Fruit fly (Drosophila melanogaster): Measurements from ENCODE around the gene CG5885.

CG5885 gene

DNA sequence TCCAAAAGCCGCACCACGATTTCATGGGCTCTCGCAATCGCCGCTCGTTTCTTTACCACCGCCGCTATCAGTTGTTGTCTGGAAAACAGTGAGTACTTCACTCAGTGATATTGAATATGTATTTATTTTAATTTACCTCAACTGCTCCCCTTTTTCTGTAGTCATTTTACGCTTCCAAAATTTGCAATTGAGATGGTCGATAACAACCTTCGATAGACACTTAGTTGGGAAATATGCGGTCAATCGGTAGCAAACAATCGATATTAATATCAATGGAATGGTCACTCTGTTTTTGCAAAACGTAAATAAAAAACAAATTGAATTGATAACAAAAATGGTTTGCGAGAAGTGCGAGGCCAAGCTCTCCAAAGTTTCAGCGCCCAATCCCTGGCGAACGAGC is 27.6 kb downstream of the CG5885 start, which contains the start of the genes CG34183 and CG4537:
TSS of gene CG34183 (minus strand) at position 197 of the 400 bp plus-strand sequence.
TSS of gene CG4537 (plus strand) at position 310 of the 400 bp plus-strand sequence.
- TF ChIP-seq insv (optimal IDR thresholded peaks at IDR 0.05) (no peak), h (optimal IDR thresholded peaks at IDR 0.05) (no peak), Sin3A (optimal IDR thresholded peaks at IDR 0.05) (no peak), Myc (optimal IDR thresholded peaks at IDR 0.05) (no peak)

DNA sequence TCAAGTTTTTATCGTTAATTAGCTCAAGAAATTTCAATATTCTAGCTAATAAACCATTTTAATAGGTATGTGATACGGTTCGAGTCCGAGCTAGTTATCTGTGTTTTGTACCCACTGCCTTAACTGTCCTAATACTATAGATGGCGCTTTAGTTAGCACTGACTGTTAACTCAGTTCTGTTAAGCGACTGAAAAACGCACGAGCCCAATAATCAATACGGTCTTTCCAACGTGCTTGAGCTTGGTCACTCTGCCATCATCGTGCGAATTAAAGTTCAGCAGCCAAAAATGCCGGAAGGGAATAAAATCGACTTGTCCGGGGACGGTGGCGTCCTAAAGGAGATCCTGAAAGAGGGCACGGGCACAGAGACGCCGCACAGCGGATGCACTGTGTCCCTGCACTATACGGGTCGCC is 30.3 kb downstream of the CG5885 start, which contains the start of gene Fkbp59:
TSS of gene Fkbp59 (plus strand) at position 150 of the 414 bp plus-strand sequence.
- TF ChIP-seq h (optimal IDR thresholded peaks at IDR 0.05) (no peak), ttk (optimal IDR thresholded peaks at IDR 0.05) (no peak), insv (optimal IDR thresholded peaks at IDR 0.05) (no peak), psq (optimal IDR thresholded peaks at IDR 0.05) (no peak), Myc (optimal IDR thresholded peaks at IDR 0.05) (no peak), Sin3A (optimal IDR thresholded peaks at IDR 0.05) (no peak)

DNA sequence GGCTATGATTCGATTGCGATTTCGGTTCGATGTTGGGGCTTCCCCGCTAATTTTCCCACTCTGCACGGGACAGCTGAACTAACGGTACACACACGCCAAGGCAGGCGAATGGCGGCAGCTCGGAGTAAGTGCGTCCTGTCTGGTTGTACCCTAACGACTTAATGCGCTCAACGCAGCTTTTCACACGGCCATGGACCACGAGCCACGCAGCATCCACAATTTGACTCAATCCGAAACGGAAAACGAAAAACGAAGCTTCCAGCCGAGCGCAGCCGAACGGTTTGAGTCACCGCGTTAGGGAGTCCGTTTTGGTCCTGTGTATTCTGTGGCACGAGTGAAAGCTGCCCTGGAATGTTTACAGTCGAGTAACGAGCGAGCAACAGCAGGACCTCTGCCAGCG is 32.0 kb downstream of the CG5885 start, which contains the start of gene nAChRalpha6:
TSS of gene nAChRalpha6 (minus strand) at position 165 of the 400 bp plus-strand sequence.
- TF ChIP-seq psq (optimal IDR thresholded peaks at IDR 0.05) (no peak), ttk (optimal IDR thresholded peaks at IDR 0.05) (no peak), h (optimal IDR thresholded peaks at IDR 0.05) (no peak), insv (optimal IDR thresholded peaks at IDR 0.05) (no peak), Sin3A (optimal IDR thresholded peaks at IDR 0.05) (no peak), Myc (optimal IDR thresholded peaks at IDR 0.05) (no peak)

DNA sequence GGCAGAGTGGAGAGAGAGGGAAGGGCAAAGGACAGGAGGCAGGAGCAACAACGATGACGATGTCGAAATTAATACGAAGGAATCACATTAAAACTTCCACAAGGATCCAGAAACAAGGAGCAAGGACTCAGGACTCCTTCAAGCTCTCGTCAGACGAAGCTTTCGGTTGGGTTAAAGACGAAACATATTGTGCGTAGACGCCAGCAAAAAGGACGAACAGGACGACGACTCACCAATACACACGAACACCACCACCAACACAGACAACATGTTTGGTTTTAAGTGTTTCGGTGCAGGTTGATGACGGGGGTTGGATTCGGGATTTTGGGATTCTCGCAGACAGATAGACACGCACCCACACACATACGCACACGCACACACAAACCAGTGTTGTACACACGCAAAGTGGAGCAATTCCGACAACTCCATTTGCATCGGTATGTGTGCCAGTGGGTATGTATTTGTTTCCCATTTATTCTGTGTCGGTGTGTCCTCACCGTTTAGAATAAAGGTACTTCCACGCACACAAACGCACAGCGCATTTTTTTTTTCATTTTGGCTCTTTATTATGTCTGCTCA is 35.6 kb downstream of the CG5885 start:
- TF ChIP-seq ttk (optimal IDR thresholded peaks at IDR 0.05) (no peak), Myc (optimal IDR thresholded peaks at IDR 0.05) (no peak), Sin3A (optimal IDR thresholded peaks at IDR 0.05) (no peak), psq (optimal IDR thresholded peaks at IDR 0.05) (no peak), h (optimal IDR thresholded peaks at IDR 0.05) (no peak), insv (optimal IDR thresholded peaks at IDR 0.05) (no peak)

Measured in Kc167 (cell line).